Fruit fly (Drosophila melanogaster): ENCODE measurements around the gene CG4502.

Gene CG4502

DNA sequence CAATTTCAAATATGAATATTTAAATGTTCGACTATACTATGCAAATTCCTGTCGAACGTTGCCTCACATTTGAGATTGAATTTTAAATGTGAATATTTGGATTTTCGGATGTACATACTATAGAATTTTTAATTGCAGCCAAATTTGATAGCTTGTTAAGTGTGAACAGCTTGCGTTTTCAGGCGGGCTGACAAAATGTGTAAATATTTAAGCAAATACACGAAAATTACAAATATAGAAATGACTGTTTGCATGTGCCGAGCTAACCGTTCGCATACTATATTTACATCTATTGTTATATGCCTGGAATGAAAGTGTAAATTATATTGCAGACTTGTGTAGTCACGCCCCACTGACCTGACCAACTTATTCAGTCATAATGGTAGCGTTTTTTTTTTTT, 11.6 kb upstream of the CG4502 start (continued):
- TF ChIP-seq ato (GFP tag; IDR thresholded peaks at IDR 0.05; ENCODE audit: partially characterized antibody): no peak
- TF ChIP-seq CG13894 (tag; optimal IDR thresholded peaks at IDR 0.05): no peak
- TF ChIP-seq dati (GFP tag; IDR thresholded peaks at IDR 0.05): no peak
- no peak for TF ChIP-seq dan (GFP tag; IDR thresholded peaks at IDR 0.05)
- TF ChIP-seq CHES-1-like (GFP tag; optimal IDR thresholded peaks at IDR 0.05): no peak
- no peak for TF ChIP-seq ewg (GFP tag; optimal IDR thresholded peaks at IDR 0.05)
- no peak for TF ChIP-seq Nf-YC (tag; optimal IDR thresholded peaks at IDR 0.05)
- no peak for TF ChIP-seq sr (GFP tag; IDR thresholded peaks at IDR 0.05)
- TF ChIP-seq twi (tag; optimal IDR thresholded peaks at IDR 0.05): no peak
- no peak for TF ChIP-seq zen (tag; optimal IDR thresholded peaks at IDR 0.05)
- TF ChIP-seq zfh2 (GFP tag; optimal IDR thresholded peaks at IDR 0.05): no peak
- no peak for TF ChIP-seq tll (GFP tag; optimal IDR thresholded peaks at IDR 0.05)
- no peak for TF ChIP-seq vnd (GFP tag; IDR thresholded peaks at IDR 0.05; ENCODE audit: partially characterized antibody)
- TF ChIP-seq CG17385 (GFP tag; optimal IDR thresholded peaks at IDR 0.05): no peak
- peak; percentile 61 for TF ChIP-seq ATbp (GFP tag; optimal IDR thresholded peaks at IDR 0.05)
- TF ChIP-seq CG9817 (tag; optimal IDR thresholded peaks at IDR 0.05): no peak
- no peak for TF ChIP-seq mirr (GFP tag; optimal IDR thresholded peaks at IDR 0.05)
- no peak for TF ChIP-seq tup (GFP tag; optimal IDR thresholded peaks at IDR 0.05)
- TF ChIP-seq CG12104 (GFP tag; optimal IDR thresholded peaks at IDR 0.05): no peak
- TF ChIP-seq CG18599 (GFP tag; optimal IDR thresholded peaks at IDR 0.05): peak; percentile 35
- TF ChIP-seq CG8478 (optimal IDR thresholded peaks at IDR 0.05): no peak
- no peak for TF ChIP-seq ci (GFP tag; IDR thresholded peaks at IDR 0.05)
- peak; percentile 6 for TF ChIP-seq CG12659 (GFP tag; optimal IDR thresholded peaks at IDR 0.05)
- TF ChIP-seq CG34224 (GFP tag; IDR thresholded peaks at IDR 0.05; ENCODE audit: partially characterized antibody): no peak
- no peak for TF ChIP-seq CG1233 (GFP tag; optimal IDR thresholded peaks at IDR 0.05)
- no peak for TF ChIP-seq amos (GFP tag; IDR thresholded peaks at IDR 0.05; ENCODE audit: partially characterized antibody)
- TF ChIP-seq CG7839 (tag; optimal IDR thresholded peaks at IDR 0.05): peak; percentile 7
- TF ChIP-seq CG4730 (GFP tag; IDR thresholded peaks at IDR 0.05): no peak
- no peak for TF ChIP-seq CG10274 (GFP tag; optimal IDR thresholded peaks at IDR 0.05)
- TF ChIP-seq Meics (GFP tag; optimal IDR thresholded peaks at IDR 0.05): peak; percentile 14
- no peak for TF ChIP-seq CG18262 (tag; optimal IDR thresholded peaks at IDR 0.05)
- TF ChIP-seq CG31365 (tag; optimal IDR thresholded peaks at IDR 0.05): no peak
- TF ChIP-seq Scr (GFP tag; IDR thresholded peaks at IDR 0.05; ENCODE audit: partially characterized antibody): no peak
- TF ChIP-seq CG12391 (tag; optimal IDR thresholded peaks at IDR 0.05): no peak
- TF ChIP-seq Lpt (GFP tag; optimal IDR thresholded peaks at IDR 0.05): no peak
- TF ChIP-seq CG14710 (tag; optimal IDR thresholded peaks at IDR 0.05): no peak
- no peak for TF ChIP-seq cwo (GFP tag; optimal IDR thresholded peaks at IDR 0.05)
- TF ChIP-seq grau (tag; optimal IDR thresholded peaks at IDR 0.05): no peak
- TF ChIP-seq gt (GFP tag; IDR thresholded peaks at IDR 0.05): no peak
- TF ChIP-seq Mad (GFP tag; optimal IDR thresholded peaks at IDR 0.05): no peak
- TF ChIP-seq CG13296 (GFP tag; optimal IDR thresholded peaks at IDR 0.05): peak; percentile 54
- TF ChIP-seq hb (GFP tag; IDR thresholded peaks at IDR 0.05; ENCODE audit: partially characterized antibody): no peak
- no peak for TF ChIP-seq crol (GFP tag; IDR thresholded peaks at IDR 0.05)
- TF ChIP-seq CrebB (tag; optimal IDR thresholded peaks at IDR 0.05): peak; percentile 36
- peak; percentile 30 for TF ChIP-seq BtbVII (GFP tag; optimal IDR thresholded peaks at IDR 0.05)
- peak; percentile 24 for TF ChIP-seq PHDP (tag; optimal IDR thresholded peaks at IDR 0.05)
- no peak for TF ChIP-seq inv (GFP tag; IDR thresholded peaks at IDR 0.05; ENCODE audit: partially characterized antibody)
- TF ChIP-seq crp (GFP tag; optimal IDR thresholded peaks at IDR 0.05): no peak
- no peak for TF ChIP-seq CG2889 (GFP tag; IDR thresholded peaks at IDR 0.05)
- TF ChIP-seq CG15269 (tag; optimal IDR thresholded peaks at IDR 0.05): no peak
